Fruit fly (Drosophila melanogaster): ENCODE results near the gene AOX2.

Gene AOX2

dm6 chr3R:15580719-15581118, 38.5 kb upstream of the AOX2 start:
- peak; percentile 23 for TF ChIP-seq Sox14 (GFP tag; optimal IDR thresholded peaks at IDR 0.05)
- TF ChIP-seq CG32006 (GFP tag; optimal IDR thresholded peaks at IDR 0.05): no peak
- TF ChIP-seq Hr4 (GFP tag; optimal IDR thresholded peaks at IDR 0.05): peak; percentile 3
- TF ChIP-seq CG31627 (GFP tag; optimal IDR thresholded peaks at IDR 0.05): peak; percentile 41
- TF ChIP-seq Sox15 (GFP tag; optimal IDR thresholded peaks at IDR 0.05): no peak
- TF ChIP-seq fd59A (GFP tag; optimal IDR thresholded peaks at IDR 0.05): no peak
- no peak for TF ChIP-seq CG8632 (GFP tag; optimal IDR thresholded peaks at IDR 0.05)
- TF ChIP-seq topi (GFP tag; optimal IDR thresholded peaks at IDR 0.05): peak; percentile 49
- peak; percentile 43 for TF ChIP-seq Ets21C (GFP tag; optimal IDR thresholded peaks at IDR 0.05)
- TF ChIP-seq CG10669 (GFP tag; optimal IDR thresholded peaks at IDR 0.05): peak; percentile 9
- TF ChIP-seq CG34406 (GFP tag; optimal IDR thresholded peaks at IDR 0.05): no peak
- TF ChIP-seq CG6808 (GFP tag; optimal IDR thresholded peaks at IDR 0.05): peak; percentile 6
- no peak for TF ChIP-seq CG7368 (GFP tag; optimal IDR thresholded peaks at IDR 0.05)
- TF ChIP-seq CG8119 (GFP tag; IDR thresholded peaks at IDR 0.05): no peak
- no peak for TF ChIP-seq CG4318 (GFP tag; optimal IDR thresholded peaks at IDR 0.05)
- peak; percentile 27 for TF ChIP-seq acj6 (GFP tag; optimal IDR thresholded peaks at IDR 0.05)
- no peak for TF ChIP-seq Lpt (GFP tag; optimal IDR thresholded peaks at IDR 0.05)
- no peak for TF ChIP-seq CG6854 (GFP tag; optimal IDR thresholded peaks at IDR 0.05)
- TF ChIP-seq CG11294 (GFP tag; IDR thresholded peaks at IDR 0.05): no peak
- peak; percentile 21 for TF ChIP-seq CG6792 (GFP tag; optimal IDR thresholded peaks at IDR 0.05)
- TF ChIP-seq Hr38 (GFP tag; optimal IDR thresholded peaks at IDR 0.05): no peak
- no peak for TF ChIP-seq CG3032 (tag; optimal IDR thresholded peaks at IDR 0.05)
- no peak for TF ChIP-seq CG16779 (tag; optimal IDR thresholded peaks at IDR 0.05)
- no peak for TF ChIP-seq CG3919 (GFP tag; optimal IDR thresholded peaks at IDR 0.05)
- TF ChIP-seq CG8319 (GFP tag; optimal IDR thresholded peaks at IDR 0.05): no peak
- no peak for TF ChIP-seq achi (GFP tag; optimal IDR thresholded peaks at IDR 0.05)
- no peak for TF ChIP-seq fkh (GFP tag; optimal IDR thresholded peaks at IDR 0.05)
- no peak for TF ChIP-seq eg (GFP tag; IDR thresholded peaks at IDR 0.05)
- no peak for TF ChIP-seq CG6163 (GFP tag; IDR thresholded peaks at IDR 0.05)
- TF ChIP-seq CG1621 (tag; optimal IDR thresholded peaks at IDR 0.05): no peak
- TF ChIP-seq Sox102F (GFP tag; optimal IDR thresholded peaks at IDR 0.05): peak; percentile 19
- TF ChIP-seq CG11902 (GFP tag; optimal IDR thresholded peaks at IDR 0.05): no peak
- no peak for TF ChIP-seq CG15336 (GFP tag; IDR thresholded peaks at IDR 0.05)
- peak; percentile 40 for TF ChIP-seq lz (GFP tag; optimal IDR thresholded peaks at IDR 0.05)
- TF ChIP-seq Hr39 (GFP tag; optimal IDR thresholded peaks at IDR 0.05): peak; percentile 42
- peak; percentile 52 for TF ChIP-seq cyc (GFP tag; optimal IDR thresholded peaks at IDR 0.05)
- TF ChIP-seq vri (GFP tag; optimal IDR thresholded peaks at IDR 0.05): peak; percentile 7
- TF ChIP-seq Eip93F (GFP tag; optimal IDR thresholded peaks at IDR 0.05): no peak
- TF ChIP-seq Gug (GFP tag; IDR thresholded peaks at IDR 0.05): no peak
- no peak for TF ChIP-seq CG6276 (GFP tag; optimal IDR thresholded peaks at IDR 0.05)
- peak; percentile 62 for TF ChIP-seq Eip78C (GFP tag)
- TF ChIP-seq esn (GFP tag; optimal IDR thresholded peaks at IDR 0.05): peak; percentile 60
- TF ChIP-seq fd85E (GFP tag; optimal IDR thresholded peaks at IDR 0.05): no peak
- no peak for TF ChIP-seq CG9139 (GFP tag; optimal IDR thresholded peaks at IDR 0.05)
- TF ChIP-seq Ets96B (tag; optimal IDR thresholded peaks at IDR 0.05): peak; percentile 7
- peak; percentile 22 for TF ChIP-seq CG10631 (GFP tag; optimal IDR thresholded peaks at IDR 0.05)
- no peak for TF ChIP-seq net (GFP tag; optimal IDR thresholded peaks at IDR 0.05)
- TF ChIP-seq OdsH (GFP tag; optimal IDR thresholded peaks at IDR 0.05): no peak
- TF ChIP-seq spab (GFP tag; optimal IDR thresholded peaks at IDR 0.05): peak; percentile 3
- peak; percentile 30 for TF ChIP-seq Smox (GFP tag; optimal IDR thresholded peaks at IDR 0.05)
- TF ChIP-seq Blimp-1 (GFP tag; optimal IDR thresholded peaks at IDR 0.05): no peak
- TF ChIP-seq dsx (GFP tag; optimal IDR thresholded peaks at IDR 0.05; ENCODE audit: poor library complexity, severe bottlenecking): no peak
- TF ChIP-seq pdm3 (GFP tag; optimal IDR thresholded peaks at IDR 0.05): peak; percentile 21

All from whole organism, prepupa.